Worm (Caenorhabditis elegans) whole organism, young adult: ENCODE results near the gene EEED8.4.
A peak's percentile ranks its signal among the peaks of the same experiment; 100 is the strongest.

ENCODE experiments used
- B0336.3 ChIP-seq: fragments of 200-800 bp; sonication (Bioruptor generic); IDR thresholded peaks from 2 replicates; pipeline ENCODE4 v1.3.6; 2022; ENCODE audit warnings: missing genetic modification characterization, missing compliant biosample characterization
- C17E4.6 ChIP-seq: fragments of 200-800 bp; sonication (Bioruptor generic); IDR thresholded peaks from 2 replicates; pipeline ENCODE4 v1.3.6; 2022; ENCODE audit warnings: missing genetic modification reagents, missing genetic modification characterization, missing compliant biosample characterization
- F37B4.10 ChIP-seq: fragments of 200-800 bp; sonication (Bioruptor generic); IDR thresholded peaks from 2 replicates; pipeline ENCODE4 v1.3.6; 2022; ENCODE audit warnings: missing genetic modification characterization, missing compliant biosample characterization
- K11D2.4 ChIP-seq: fragments of 200-800 bp; sonication (Bioruptor generic); IDR thresholded peaks from 2 replicates; pipeline ENCODE4 v1.3.6; 2022; ENCODE audit warnings: missing genetic modification reagents, missing genetic modification characterization, missing compliant biosample characterization
- K12H6.12 ChIP-seq: fragments of 200-800 bp; sonication (Bioruptor generic); optimal IDR thresholded peaks from 2 replicates; lab custom pipeline; 2018; ENCODE audit warnings: mild to moderate bottlenecking, missing genetic modification characterization, missing compliant biosample characterization
- T07F8.4 ChIP-seq: sonication (generic microtip); optimal IDR thresholded peaks from 2 replicates; lab custom pipeline; 2016; ENCODE audit warnings: mild to moderate bottlenecking, missing genetic modification characterization, moderate library complexity, missing compliant biosample characterization
- T26A5.8 ChIP-seq: sonication (generic microtip); optimal IDR thresholded peaks from 2 replicates; lab custom pipeline; 2016; ENCODE audit warnings: missing genetic modification characterization, missing compliant biosample characterization
- Y53G8AR.9 ChIP-seq: fragments of 200-800 bp; sonication (Bioruptor generic); conservative IDR thresholded peaks from 2 replicates; pipeline ENCODE4 v1.3.6; 2022; ENCODE audit warnings: missing genetic modification reagents, missing genetic modification characterization, missing compliant biosample characterization
- Y67H2A.10 ChIP-seq: fragments of 200-800 bp; sonication (Bioruptor generic); conservative IDR thresholded peaks from 2 replicates; pipeline ENCODE4 v1.3.6; 2022; ENCODE audit warnings: missing genetic modification reagents, missing genetic modification characterization, missing compliant biosample characterization
- Y95B8A.8 ChIP-seq: fragments of 200-800 bp; sonication (Bioruptor generic); IDR thresholded peaks from 2 replicates; pipeline ENCODE4 v1.3.6; 2022; ENCODE audit warnings: missing genetic modification reagents, missing genetic modification characterization, missing compliant biosample characterization
- ZK185.1 ChIP-seq: sonication (generic microtip); optimal IDR thresholded peaks from 2 replicates; lab custom pipeline; 2016; ENCODE audit warnings: mild to moderate bottlenecking, missing genetic modification characterization, missing compliant biosample characterization; ENCODE audit not compliant: poor library complexity, severe bottlenecking
- aptf-2 ChIP-seq: fragments of 200-800 bp; sonication (Bioruptor generic); conservative IDR thresholded peaks from 2 replicates; pipeline ENCODE4 v1.3.6; 2022; ENCODE audit warnings: missing genetic modification reagents, missing genetic modification characterization, missing compliant biosample characterization
- atf-7 ChIP-seq: sonication (generic microtip); optimal IDR thresholded peaks from 2 replicates; lab custom pipeline; 2017; ENCODE audit warnings: mild to moderate bottlenecking, missing genetic modification characterization, missing compliant biosample characterization
- athp-1 ChIP-seq: sonication (generic microtip); optimal IDR thresholded peaks from 2 replicates; lab custom pipeline; 2017; ENCODE audit warnings: mild to moderate bottlenecking, missing genetic modification characterization, missing compliant biosample characterization
- bed-1 ChIP-seq: fragments of 200-800 bp; sonication (Bioruptor generic); IDR thresholded peaks from 2 replicates; pipeline ENCODE4 v1.3.6; 2022; ENCODE audit warnings: missing genetic modification reagents, missing genetic modification characterization, missing compliant biosample characterization
- ccch-3 ChIP-seq: fragments of 200-800 bp; sonication (Bioruptor generic); optimal IDR thresholded peaks from 2 replicates; lab custom pipeline; 2018; ENCODE audit warnings: mild to moderate bottlenecking, missing genetic modification characterization, missing compliant biosample characterization
- cebp-1 ChIP-seq, 2 experiments: fragments of 200-800 bp in 1 of 2; sonication (Bioruptor generic) in 1 of 2; sonication (generic microtip) in 1 of 2; IDR thresholded peaks in 1 of 2; optimal IDR thresholded peaks in 1 of 2; 2 replicates each; pipeline versions ENCODE4 v1.3.6 to Lab custom; 2017 to 2022; ENCODE audit warnings: missing compliant biosample characterization in 2 of 2, missing genetic modification characterization in 2 of 2, mild to moderate bottlenecking in 1 of 2, missing genetic modification reagents in 1 of 2, moderate library complexity in 1 of 2
- ceh-79 ChIP-seq: sonication (generic microtip); optimal IDR thresholded peaks from 2 replicates; lab custom pipeline; 2017; ENCODE audit warnings: mild to moderate bottlenecking, missing genetic modification characterization, missing compliant biosample characterization
- egl-18 ChIP-seq: fragments of 200-800 bp; sonication (Bioruptor generic); IDR thresholded peaks from 2 replicates; pipeline ENCODE4 v1.3.6; 2022; ENCODE audit warnings: missing genetic modification reagents, missing genetic modification characterization, missing compliant biosample characterization
- him-1 ChIP-seq: sonication (generic microtip); optimal IDR thresholded peaks from 2 replicates; lab custom pipeline; 2016; ENCODE audit warnings: missing genotype, missing genetic modification reagents, missing genetic modification characterization, missing compliant biosample characterization
- hmg-1.2 ChIP-seq: fragments of 200-800 bp; sonication (Bioruptor generic); IDR thresholded peaks from 2 replicates; pipeline ENCODE4 v1.3.6; 2022; ENCODE audit warnings: missing genetic modification reagents, missing genetic modification characterization, missing compliant biosample characterization
- hrde-1 ChIP-seq: sonication (generic microtip); optimal IDR thresholded peaks from 2 replicates; lab custom pipeline; 2016; ENCODE audit warnings: missing genetic modification characterization, mild to moderate bottlenecking, missing compliant biosample characterization, moderate library complexity, missing genotype, missing genetic modification reagents, borderline replicate concordance
- hsf-1 ChIP-seq: fragments of 200-800 bp; sonication (Bioruptor generic); IDR thresholded peaks from 2 replicates; pipeline ENCODE4 v1.3.6; 2022; ENCODE audit warnings: missing genetic modification reagents, missing genetic modification characterization, missing compliant biosample characterization
- lag-1 ChIP-seq: fragments of 200-800 bp; sonication (Bioruptor generic); IDR thresholded peaks from 2 replicates; pipeline ENCODE4 v1.3.6; 2022; ENCODE audit warnings: missing genetic modification reagents, missing genetic modification characterization, missing compliant biosample characterization
- lin-26 ChIP-seq: fragments of 200-800 bp; sonication (Bioruptor generic); IDR thresholded peaks from 2 replicates; pipeline ENCODE4 v1.3.6; 2022; ENCODE audit warnings: missing genetic modification reagents, missing genetic modification characterization, missing compliant biosample characterization
- lin-35 ChIP-seq, 3 experiments: fragments of 150-350 bp in 2 of 3; sonication (generic microtip) in 1 of 3; optimal IDR thresholded peaks; 2 replicates each; lab custom pipeline; 2014 to 2018; ENCODE audit warnings: missing biosample characterization in 3 of 3, missing genetic modification characterization in 3 of 3, missing genetic modification reagents in 3 of 3
- madf-3 ChIP-seq: fragments of 200-800 bp; sonication (Bioruptor generic); IDR thresholded peaks from 2 replicates; pipeline ENCODE4 v1.3.6; 2022; ENCODE audit warnings: missing genetic modification reagents, missing genetic modification characterization, missing compliant biosample characterization
- nfyb-1 ChIP-seq: fragments of 200-800 bp; sonication (Bioruptor generic); IDR thresholded peaks from 2 replicates; pipeline ENCODE4 v1.3.6; 2022; ENCODE audit warnings: missing genetic modification reagents, missing genetic modification characterization, missing compliant biosample characterization
- pbrm-1 ChIP-seq: fragments of 200-800 bp; sonication (Bioruptor generic); IDR thresholded peaks from 2 replicates; pipeline ENCODE4 v1.3.6; 2022; ENCODE audit warnings: missing genetic modification reagents, missing genetic modification characterization, missing compliant biosample characterization
- sdz-38 ChIP-seq: sonication (generic microtip); optimal IDR thresholded peaks from 2 replicates; lab custom pipeline; 2016; ENCODE audit warnings: missing genotype, missing genetic modification characterization, missing compliant biosample characterization
- snpc-3.4 ChIP-seq: sonication (generic microtip); optimal IDR thresholded peaks from 2 replicates; lab custom pipeline; 2017; ENCODE audit warnings: missing genetic modification characterization, mild to moderate bottlenecking, missing compliant biosample characterization, antibody characterized with exemption, moderate library complexity, missing genotype, missing genetic modification reagents
- sptf-2 ChIP-seq: fragments of 200-800 bp; sonication (Bioruptor generic); optimal IDR thresholded peaks from 2 replicates; lab custom pipeline; 2018; ENCODE audit warnings: mild to moderate bottlenecking, missing genetic modification characterization, missing compliant biosample characterization
- tbx-9 ChIP-seq: sonication (generic microtip); optimal IDR thresholded peaks from 2 replicates; lab custom pipeline; 2016; ENCODE audit warnings: borderline replicate concordance, missing genetic modification characterization, inconsistent platforms, missing compliant biosample characterization
- xnd-1 ChIP-seq: sonication (generic microtip); optimal IDR thresholded peaks from 2 replicates; lab custom pipeline; 2016; ENCODE audit warnings: missing genotype, missing genetic modification reagents, missing genetic modification characterization, missing compliant biosample characterization
- ztf-18 ChIP-seq: sonication (generic microtip); optimal IDR thresholded peaks from 2 replicates; lab custom pipeline; 2016; ENCODE audit warnings: missing genotype, mild to moderate bottlenecking, missing genetic modification characterization, missing compliant biosample characterization
- ztf-25 ChIP-seq: fragments of 200-800 bp; sonication (Bioruptor generic); IDR thresholded peaks from 2 replicates; pipeline ENCODE4 v1.3.6; 2022; ENCODE audit warnings: missing genetic modification reagents, missing genetic modification characterization, missing compliant biosample characterization
- ztf-6 ChIP-seq: fragments of 200-800 bp; sonication (Bioruptor generic); IDR thresholded peaks from 2 replicates; pipeline ENCODE4 v1.3.6; 2022; ENCODE audit warnings: missing genetic modification reagents, missing genetic modification characterization, missing compliant biosample characterization

The EEED8.4 gene

ce11 chrII:5384282-5384681, 24.8 kb upstream of the EEED8.4 start:
- TF ChIP-seq ZK185.1 (no peak), aptf-2 (GFP tag; lab: Robert Waterston, UW) (no peak), cebp-1 (GFP tag; IDR thresholded peaks at IDR 0.05; lab: Robert Waterston, UW) (no peak), cebp-1 (tag; optimal IDR thresholded peaks at IDR 0.05; lab: Kevin White, UChicago) (no peak), hrde-1 (tag; lab: Kevin White, UChicago) (peak; percentile 53), ztf-6 (GFP tag; lab: Robert Waterston, UW) (no peak), lin-26 (no peak), tbx-9 (no peak), sdz-38 (tag; lab: Kevin White, UChicago) (no peak), sptf-2 (GFP tag; lab: Kevin White, UChicago) (no peak), T26A5.8 (tag; lab: Kevin White, UChicago) (no peak), hsf-1 (GFP tag; lab: Robert Waterston, UW) (no peak), nfyb-1 (GFP tag; lab: Robert Waterston, UW) (0 out of 2 replicates have a peak, but pooled peaks have one; percentile 8), ceh-79 (tag; lab: Kevin White, UChicago) (no peak)

- TF ChIP-seq Y95B8A.8 (GFP tag; lab: Robert Waterston, UW) = peak; percentile 36; the same call in 1 of the 2 replicates
- TF ChIP-seq B0336.3 (GFP tag; lab: Robert Waterston, UW) = peak; percentile 40; the same call in 1 of the 2 replicates
- TF ChIP-seq lin-35 (GFP tag; optimal IDR thresholded peaks at IDR 0.05; lab: Kevin White, UChicago) = no peak
- TF ChIP-seq F37B4.10 (GFP tag; lab: Robert Waterston, UW) = no peak
- TF ChIP-seq madf-3 (GFP tag; lab: Robert Waterston, UW) = 0 out of 2 replicates have a peak, but pooled peaks have one; percentile 42
- no peak for TF ChIP-seq ccch-3 (GFP tag; lab: Kevin White, UChicago)
- no peak for TF ChIP-seq C17E4.6 (GFP tag; lab: Robert Waterston, UW)
- TF ChIP-seq athp-1 (tag; lab: Kevin White, UChicago) = no peak
- no peak for TF ChIP-seq bed-1
- TF ChIP-seq xnd-1 = no peak
- TF ChIP-seq Y53G8AR.9 (GFP tag; lab: Robert Waterston, UW) = 0 out of 2 replicates have a peak, but pooled peaks have one; percentile 11
- no peak for TF ChIP-seq egl-18
- TF ChIP-seq atf-7 (tag; lab: Kevin White, UChicago) = no peak
- TF ChIP-seq him-1 (tag; lab: Kevin White, UChicago) = peak; percentile 23
- TF ChIP-seq aptf-2 (GFP tag; lab: Robert Waterston, UW) = no peak
- TF ChIP-seq ztf-25 (GFP tag; lab: Robert Waterston, UW) = no peak
- no peak for TF ChIP-seq ztf-18
- no peak for TF ChIP-seq K11D2.4 (GFP tag; lab: Robert Waterston, UW)
- TF ChIP-seq snpc-3.4 (tag; lab: Kevin White, UChicago) = no peak
- no peak for TF ChIP-seq hmg-1.2 (GFP tag; lab: Robert Waterston, UW)
- TF ChIP-seq pbrm-1 (GFP tag; lab: Robert Waterston, UW) = no peak
- TF ChIP-seq lag-1 = no peak
- 0 out of 2 replicates have a peak, but pooled peaks have one; percentile 22 for TF ChIP-seq hsf-1 (GFP tag; lab: Robert Waterston, UW)
Observed at ce11 chrII:5387217-5387616, 21.9 kb upstream of the EEED8.4 start, which contains the start of gene ccpp-6. TSS of gene ccpp-6 (minus strand) at chrII:5387317.

ce11 chrII:5388786-5389421, 20.2 kb upstream of the EEED8.4 start, which contains the start of gene rsp-4:
TSS of gene rsp-4 (minus strand) at chrII:5388836.
- TF ChIP-seq K12H6.12 (tag; lab: Kevin White, UChicago) (no peak), Y67H2A.10 (GFP tag; lab: Robert Waterston, UW) (no peak), nfyb-1 (GFP tag; lab: Robert Waterston, UW) (0 out of 2 replicates have a peak, but pooled peaks have one; percentile 36), T07F8.4 (tag; lab: Kevin White, UChicago) (no peak)
